Fruit fly (Drosophila melanogaster) whole organism, larva: ENCODE measurements around the gene Tmhs.

Source experiments
- noc ChIP-seq: fragments of 200-800 bp; sonication (Bioruptor generic); optimal IDR thresholded peaks from 3 replicates; lab custom pipeline; 2019; ENCODE audit warnings: missing biosample characterization, mild to moderate bottlenecking, missing genetic modification characterization, moderate library complexity

Tmhs gene

dm6 chr3L:1876215-1876625 is 9.2 kb upstream of the Tmhs start, which contains the start of gene dre4:
Gene dre4, minus strand, starts transcription at chr3L:1876312.
- TF ChIP-seq noc (tag; lab: Kevin White, UChicago): peak; percentile 21

DNA sequence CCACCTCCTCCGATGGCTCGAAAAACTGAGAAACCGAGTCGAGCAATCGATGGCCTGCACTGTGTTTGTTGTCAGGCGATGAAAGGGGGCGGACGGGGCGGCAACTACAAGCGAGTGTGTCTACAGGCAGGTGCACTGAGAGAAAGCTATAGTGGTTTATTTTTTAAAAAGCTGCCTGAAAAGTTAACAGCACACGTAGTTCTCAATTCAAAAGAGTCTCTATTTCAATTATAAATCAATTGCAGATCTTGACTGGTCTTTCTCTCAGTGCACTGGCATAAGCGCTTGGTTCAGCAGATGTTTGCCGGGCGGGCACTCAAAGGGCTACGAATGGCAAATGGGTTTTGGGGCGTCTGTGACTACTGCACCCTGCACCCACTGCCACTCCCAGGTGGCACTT is 4.8 kb upstream of the Tmhs start:
- no peak for TF ChIP-seq noc (tag; lab: Kevin White, UChicago)

DNA sequence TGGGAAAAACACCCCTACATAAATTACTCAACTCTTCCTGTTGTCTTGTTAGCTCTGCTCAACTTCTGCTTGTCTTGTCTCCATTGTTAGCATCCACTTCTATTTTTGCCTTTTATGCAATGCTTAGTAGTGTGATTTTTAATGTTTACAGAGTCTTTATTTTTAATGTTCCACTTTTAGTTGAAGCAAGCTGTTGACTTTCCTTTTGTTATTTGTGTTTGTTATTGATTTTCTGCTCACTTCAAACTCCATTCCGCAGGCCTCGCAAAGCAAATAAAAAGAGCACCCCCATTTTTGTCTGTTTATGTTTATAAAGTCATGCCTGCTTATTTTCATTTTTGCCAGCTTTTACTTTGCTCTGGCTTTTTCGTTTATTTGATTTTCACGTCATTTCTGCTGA is 3.5 kb upstream of the Tmhs start:
- peak; percentile 16 for TF ChIP-seq noc (tag; lab: Kevin White, UChicago)

dm6 chr3L:1882868-1883554 is 2.4 kb upstream of the Tmhs start, which contains the start of gene CG13937:
Gene CG13937, minus strand, starts transcription at chr3L:1883041.
- TF ChIP-seq noc (tag; lab: Kevin White, UChicago): no peak

DNA sequence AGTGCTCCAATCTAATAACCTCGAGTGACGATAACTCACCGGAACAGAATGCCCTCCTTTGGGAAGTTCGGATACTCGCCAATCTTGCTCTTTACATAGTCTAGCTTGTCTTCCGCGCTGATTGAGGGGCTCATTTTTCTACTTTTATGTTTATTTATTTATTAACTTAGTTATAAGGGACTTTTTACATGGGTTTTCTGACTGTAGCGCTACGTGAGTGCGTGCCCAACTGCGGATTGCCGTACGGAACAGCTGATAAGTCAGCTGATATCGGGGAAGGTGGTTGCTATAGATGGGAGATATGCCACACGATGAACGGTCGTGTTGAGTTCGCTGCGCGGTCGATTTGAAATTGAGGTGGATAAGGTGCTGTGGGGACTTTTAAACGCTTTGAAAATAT is 805 bp upstream of the Tmhs start, which contains the start of gene Aprt:
TSS of gene Aprt (minus strand) at position 368 of the 400 bp plus-strand sequence.
- TF ChIP-seq noc (tag; lab: Kevin White, UChicago): peak; percentile 72

- TF ChIP-seq noc (tag; lab: Kevin White, UChicago): no peak
These were observed 678 bp downstream of the Tmhs start for dm6 chr3L:1886125-1886544.

dm6 chr3L:1887929-1888529 is 2.6 kb downstream of the Tmhs start:
- TF ChIP-seq noc (tag; lab: Kevin White, UChicago): no peak

- TF ChIP-seq noc (tag; lab: Kevin White, UChicago): no peak
These were observed 5.5 kb downstream of the Tmhs start for dm6 chr3L:1890941-1891340.

dm6 chr3L:1891914-1892313 is 6.5 kb downstream of the Tmhs start:
- TF ChIP-seq noc (tag; lab: Kevin White, UChicago): no peak

dm6 chr3L:1897709-1898108 is 12.3 kb downstream of the Tmhs start:
- TF ChIP-seq noc (tag; lab: Kevin White, UChicago): no peak

dm6 chr3L:1899616-1900015 is 14.2 kb downstream of the Tmhs start:
- TF ChIP-seq noc (tag; lab: Kevin White, UChicago): no peak

DNA sequence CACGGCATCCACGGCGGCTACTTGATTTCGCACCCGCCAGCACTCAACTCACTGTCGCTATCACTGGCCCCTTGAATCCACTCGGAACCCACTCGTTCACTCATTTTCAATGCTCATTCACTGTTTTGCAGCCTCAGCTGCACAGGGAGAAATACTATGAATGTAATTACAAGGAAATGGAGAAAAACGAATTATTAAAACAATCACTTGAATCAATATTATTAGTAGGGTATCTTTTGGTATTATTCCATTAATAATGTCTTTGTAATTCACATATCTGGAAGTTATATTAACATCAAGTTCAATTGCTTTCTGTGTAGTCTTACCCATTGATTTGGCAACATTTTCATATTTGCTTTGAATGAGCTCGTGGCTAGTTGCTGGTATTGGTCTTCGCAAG is 15.2 kb downstream of the Tmhs start:
- no peak for TF ChIP-seq noc (tag; lab: Kevin White, UChicago)

DNA sequence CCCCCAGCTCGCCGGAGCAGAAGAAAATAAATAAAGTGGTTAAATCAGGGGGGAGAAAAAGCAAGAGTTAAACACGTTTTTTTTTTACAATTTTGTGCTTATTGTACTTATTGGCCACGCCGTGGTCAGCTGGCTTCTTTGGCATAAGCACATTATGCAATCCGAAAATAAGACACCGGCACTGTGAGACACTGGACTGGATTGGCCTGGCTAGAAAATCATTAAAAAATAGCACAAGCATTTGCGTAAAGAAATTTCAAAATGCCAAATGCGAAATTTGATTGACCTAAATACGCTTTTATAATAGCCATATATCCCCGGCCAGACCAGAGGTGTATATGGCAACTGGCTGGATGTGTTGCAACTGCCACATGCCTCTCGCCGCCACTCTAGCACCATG is 19.0 kb downstream of the Tmhs start:
- TF ChIP-seq noc (tag; lab: Kevin White, UChicago): no peak

DNA sequence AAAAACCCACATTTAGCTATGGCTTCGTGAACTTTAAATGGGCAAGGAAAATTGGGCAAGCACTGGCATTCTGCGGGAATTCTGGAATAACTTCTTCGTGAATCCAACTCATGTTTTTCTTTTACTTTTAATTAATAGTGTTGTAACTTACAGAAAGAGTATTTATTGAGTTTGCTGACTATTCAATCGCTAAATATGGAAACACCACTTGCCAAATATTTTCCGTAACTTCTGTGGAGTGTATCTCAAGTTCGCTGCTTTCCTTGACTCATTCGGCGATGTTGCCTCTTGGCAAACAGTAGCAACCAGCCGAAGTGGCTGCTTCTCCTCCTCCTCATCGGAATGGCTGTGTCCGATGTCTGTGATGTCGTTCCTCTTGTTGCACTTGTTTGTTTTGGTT is 19.8 kb downstream of the Tmhs start:
- no peak for TF ChIP-seq noc (tag; lab: Kevin White, UChicago)

- TF ChIP-seq noc (tag; lab: Kevin White, UChicago): no peak
These were observed 20.8 kb downstream of the Tmhs start for dm6 chr3L:1906208-1906607.

- no peak for TF ChIP-seq noc (tag; lab: Kevin White, UChicago)
These were observed 23.5 kb downstream of the Tmhs start for dm6 chr3L:1909000-1909399.

DNA sequence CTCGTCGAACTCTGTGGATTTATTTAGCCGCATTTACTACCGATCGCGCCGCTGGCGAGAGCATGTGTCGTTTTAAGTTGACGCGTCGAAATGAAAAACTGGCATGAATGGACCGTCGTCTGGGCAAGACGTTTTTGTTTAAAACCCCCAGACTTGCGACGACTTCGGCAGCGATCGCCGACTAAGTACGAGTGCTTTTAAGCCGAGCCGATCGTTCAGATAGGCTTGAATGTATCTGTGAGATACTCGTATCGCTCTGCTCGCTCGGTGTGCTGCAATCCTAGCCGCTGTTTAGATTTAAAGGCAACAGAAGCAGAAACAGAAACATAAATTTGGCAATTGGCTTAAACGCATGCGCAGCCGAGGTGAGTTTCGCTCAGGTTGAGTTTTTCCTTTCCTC is 24.6 kb downstream of the Tmhs start, which contains the start of gene dsb:
TSS of gene dsb (minus strand) at position 91 of the 400 bp plus-strand sequence.
- TF ChIP-seq noc (tag; lab: Kevin White, UChicago): no peak
